Worm (Caenorhabditis elegans) whole organism, young adult: Measurements from ENCODE around the gene polq-1.

Source experiments
- B0035.1 ChIP-seq: sonication (generic microtip); optimal IDR thresholded peaks from 2 replicates; lab custom pipeline; 2016; ENCODE audit warnings: missing genetic modification characterization, mild to moderate bottlenecking, missing compliant biosample characterization, missing genotype, missing genetic modification reagents
- B0336.3 ChIP-seq: fragments of 200-800 bp; sonication (Bioruptor generic); IDR thresholded peaks from 2 replicates; pipeline ENCODE4 v1.3.6; 2022; ENCODE audit warnings: missing genetic modification characterization, missing compliant biosample characterization
- F23B12.7 ChIP-seq: sonication (generic microtip); optimal IDR thresholded peaks from 2 replicates; lab custom pipeline; 2017; ENCODE audit warnings: missing genetic modification characterization, mild to moderate bottlenecking, missing compliant biosample characterization, antibody characterized with exemption, moderate library complexity; ENCODE audit not compliant: insufficient read depth
- F39B2.1 ChIP-seq: fragments of 200-800 bp; sonication (Bioruptor generic); IDR thresholded peaks from 2 replicates; pipeline ENCODE4 v1.3.6; 2022; ENCODE audit warnings: missing genetic modification reagents, missing genetic modification characterization, missing compliant biosample characterization
- F49E8.2 ChIP-seq: sonication (generic microtip); optimal IDR thresholded peaks from 3 replicates; lab custom pipeline; 2017; ENCODE audit warnings: missing genetic modification characterization, mild to moderate bottlenecking, missing compliant biosample characterization, antibody characterized with exemption, moderate library complexity; ENCODE audit not compliant: insufficient read depth
- F52B5.7 ChIP-seq: sonication (generic microtip); optimal IDR thresholded peaks from 2 replicates; lab custom pipeline; 2016; ENCODE audit warnings: mild to moderate bottlenecking, missing genetic modification characterization, missing compliant biosample characterization
- F55B11.4 ChIP-seq: sonication (generic microtip); optimal IDR thresholded peaks from 2 replicates; lab custom pipeline; 2016; ENCODE audit warnings: missing compliant biosample characterization, missing genetic modification characterization, borderline replicate concordance; ENCODE audit not compliant: insufficient read depth
- F57C9.4 ChIP-seq: sonication (generic microtip); optimal IDR thresholded peaks from 2 replicates; lab custom pipeline; 2017; ENCODE audit warnings: mild to moderate bottlenecking, missing genetic modification characterization, missing compliant biosample characterization
- K11D2.4 ChIP-seq: fragments of 200-800 bp; sonication (Bioruptor generic); IDR thresholded peaks from 2 replicates; pipeline ENCODE4 v1.3.6; 2022; ENCODE audit warnings: missing genetic modification reagents, missing genetic modification characterization, missing compliant biosample characterization
- Y53G8AR.9 ChIP-seq: fragments of 200-800 bp; sonication (Bioruptor generic); conservative IDR thresholded peaks from 2 replicates; pipeline ENCODE4 v1.3.6; 2022; ENCODE audit warnings: missing genetic modification reagents, missing genetic modification characterization, missing compliant biosample characterization
- atf-7 ChIP-seq: sonication (generic microtip); optimal IDR thresholded peaks from 2 replicates; lab custom pipeline; 2017; ENCODE audit warnings: mild to moderate bottlenecking, missing genetic modification characterization, missing compliant biosample characterization
- attf-3 ChIP-seq: fragments of 200-800 bp; sonication (Bioruptor generic); conservative IDR thresholded peaks from 2 replicates; pipeline ENCODE4 v1.3.6; 2022; ENCODE audit warnings: missing genetic modification reagents, missing genetic modification characterization, missing compliant biosample characterization
- attf-6 ChIP-seq: fragments of 200-800 bp; sonication (Bioruptor generic); IDR thresholded peaks from 2 replicates; pipeline ENCODE4 v1.3.6; 2022; ENCODE audit warnings: missing genetic modification reagents, missing genetic modification characterization, missing compliant biosample characterization
- ccch-3 ChIP-seq: fragments of 200-800 bp; sonication (Bioruptor generic); optimal IDR thresholded peaks from 2 replicates; lab custom pipeline; 2018; ENCODE audit warnings: mild to moderate bottlenecking, missing genetic modification characterization, missing compliant biosample characterization
- cebp-1 ChIP-seq, 2 experiments: fragments of 200-800 bp in 1 of 2; sonication (Bioruptor generic) in 1 of 2; sonication (generic microtip) in 1 of 2; IDR thresholded peaks in 1 of 2; optimal IDR thresholded peaks in 1 of 2; 2 replicates each; pipeline versions ENCODE4 v1.3.6 to Lab custom; 2017 to 2022; ENCODE audit warnings: missing compliant biosample characterization in 2 of 2, missing genetic modification characterization in 2 of 2, mild to moderate bottlenecking in 1 of 2, missing genetic modification reagents in 1 of 2, moderate library complexity in 1 of 2
- ceh-27 ChIP-seq: fragments of 200-800 bp; sonication (Bioruptor generic); optimal IDR thresholded peaks from 2 replicates; lab custom pipeline; 2018; ENCODE audit warnings: mild to moderate bottlenecking, missing genetic modification characterization, moderate library complexity, missing compliant biosample characterization
- ceh-79 ChIP-seq: sonication (generic microtip); optimal IDR thresholded peaks from 2 replicates; lab custom pipeline; 2017; ENCODE audit warnings: mild to moderate bottlenecking, missing genetic modification characterization, missing compliant biosample characterization
- ceh-91 ChIP-seq: fragments of 200-800 bp; sonication (Bioruptor generic); IDR thresholded peaks from 2 replicates; pipeline ENCODE4 v1.3.6; 2022; ENCODE audit warnings: missing genetic modification reagents, missing genetic modification characterization, missing compliant biosample characterization
- chd-7 ChIP-seq: sonication (generic microtip); optimal IDR thresholded peaks from 2 replicates; lab custom pipeline; 2016; ENCODE audit warnings: mild to moderate bottlenecking, missing genetic modification characterization, moderate library complexity, missing compliant biosample characterization
- dox-1 ChIP-seq: fragments of 200-800 bp; sonication (Bioruptor generic); IDR thresholded peaks from 2 replicates; pipeline ENCODE4 v1.3.6; 2022; ENCODE audit warnings: missing genetic modification reagents, missing genetic modification characterization, missing compliant biosample characterization
- egl-44 ChIP-seq: fragments of 200-800 bp; sonication (Bioruptor generic); IDR thresholded peaks from 2 replicates; pipeline ENCODE4 v1.3.6; 2022; ENCODE audit warnings: missing genetic modification reagents, missing genetic modification characterization, missing compliant biosample characterization
- egrh-3 ChIP-seq: fragments of 200-800 bp; sonication (Bioruptor generic); IDR thresholded peaks from 2 replicates; pipeline ENCODE4 v1.3.6; 2022; ENCODE audit warnings: missing genetic modification reagents, missing genetic modification characterization, missing compliant biosample characterization
- ekl-4 ChIP-seq: fragments of 200-800 bp; sonication (Bioruptor generic); IDR thresholded peaks from 2 replicates; pipeline ENCODE4 v1.3.6; 2022; ENCODE audit warnings: missing genetic modification reagents, missing genetic modification characterization, missing compliant biosample characterization
- gei-17 ChIP-seq: fragments of 200-800 bp; sonication (Bioruptor generic); optimal IDR thresholded peaks from 2 replicates; lab custom pipeline; 2018; ENCODE audit warnings: mild to moderate bottlenecking, missing genetic modification characterization, missing compliant biosample characterization
- him-1 ChIP-seq: sonication (generic microtip); optimal IDR thresholded peaks from 2 replicates; lab custom pipeline; 2016; ENCODE audit warnings: missing genotype, missing genetic modification reagents, missing genetic modification characterization, missing compliant biosample characterization
- hmg-1.2 ChIP-seq: fragments of 200-800 bp; sonication (Bioruptor generic); IDR thresholded peaks from 2 replicates; pipeline ENCODE4 v1.3.6; 2022; ENCODE audit warnings: missing genetic modification reagents, missing genetic modification characterization, missing compliant biosample characterization
- hmg-20 ChIP-seq: fragments of 200-800 bp; sonication (Bioruptor generic); IDR thresholded peaks from 2 replicates; pipeline ENCODE4 v1.3.6; 2022; ENCODE audit warnings: missing genetic modification reagents, missing genetic modification characterization, missing compliant biosample characterization
- lin-26 ChIP-seq: fragments of 200-800 bp; sonication (Bioruptor generic); IDR thresholded peaks from 2 replicates; pipeline ENCODE4 v1.3.6; 2022; ENCODE audit warnings: missing genetic modification reagents, missing genetic modification characterization, missing compliant biosample characterization
- lin-40 ChIP-seq: sonication (generic microtip); optimal IDR thresholded peaks from 2 replicates; lab custom pipeline; 2016; ENCODE audit warnings: missing genetic modification characterization, mild to moderate bottlenecking, missing compliant biosample characterization, missing genotype, missing genetic modification reagents
- lin-54 ChIP-seq: fragments of 200-800 bp; sonication (Bioruptor generic); optimal IDR thresholded peaks from 2 replicates; lab custom pipeline; 2018; ENCODE audit warnings: mild to moderate bottlenecking, missing genetic modification characterization, missing compliant biosample characterization
- lsl-1 ChIP-seq: fragments of 200-800 bp; sonication (Bioruptor generic); optimal IDR thresholded peaks from 2 replicates; lab custom pipeline; 2018; ENCODE audit warnings: mild to moderate bottlenecking, missing genetic modification characterization, moderate library complexity, missing compliant biosample characterization
- madf-10 ChIP-seq: sonication (generic microtip); optimal IDR thresholded peaks from 2 replicates; lab custom pipeline; 2016; ENCODE audit warnings: mild to moderate bottlenecking, missing genetic modification characterization, missing compliant biosample characterization
- madf-6 ChIP-seq: fragments of 200-800 bp; sonication (Bioruptor generic); IDR thresholded peaks from 2 replicates; pipeline ENCODE4 v1.3.6; 2022; ENCODE audit warnings: missing genetic modification reagents, missing genetic modification characterization, missing compliant biosample characterization
- nfya-2 ChIP-seq: fragments of 200-800 bp; sonication (Bioruptor generic); IDR thresholded peaks from 2 replicates; pipeline ENCODE4 v1.3.6; 2022; ENCODE audit warnings: missing genetic modification reagents, missing genetic modification characterization, missing compliant biosample characterization
- nhr-90 ChIP-seq: sonication (generic microtip); optimal IDR thresholded peaks from 2 replicates; lab custom pipeline; 2016; ENCODE audit warnings: missing genotype, mild to moderate bottlenecking, missing genetic modification characterization, missing compliant biosample characterization
- repo-1 ChIP-seq: sonication (generic microtip); optimal IDR thresholded peaks from 2 replicates; lab custom pipeline; 2017; ENCODE audit warnings: mild to moderate bottlenecking, missing genetic modification characterization, missing compliant biosample characterization
- rpc-1 ChIP-seq, 2 experiments: fragments of 150-350 bp in 1 of 2; sonication (generic microtip) in 1 of 2; optimal IDR thresholded peaks; 2 replicates each; lab custom pipeline; 2014 to 2018; ENCODE audit warnings: missing biosample characterization in 1 of 2, missing genetic modification characterization in 1 of 2, missing genetic modification reagents in 1 of 2, missing genotype in 1 of 2
- sea-2 ChIP-seq: fragments of 200-800 bp; sonication (Bioruptor generic); IDR thresholded peaks from 2 replicates; pipeline ENCODE4 v1.3.6; 2022; ENCODE audit warnings: missing genetic modification characterization, missing compliant biosample characterization
- snpc-1.1 ChIP-seq: sonication (generic microtip); optimal IDR thresholded peaks from 2 replicates; lab custom pipeline; 2017; ENCODE audit warnings: missing genetic modification characterization, mild to moderate bottlenecking, missing compliant biosample characterization, antibody characterized with exemption, moderate library complexity, missing genotype, missing genetic modification reagents; ENCODE audit not compliant: insufficient read depth
- snpc-1.3 ChIP-seq: sonication (generic microtip); optimal IDR thresholded peaks from 2 replicates; lab custom pipeline; 2017; ENCODE audit warnings: missing genetic modification characterization, mild to moderate bottlenecking, missing compliant biosample characterization, antibody characterized with exemption, moderate library complexity, missing genotype, missing genetic modification reagents; ENCODE audit not compliant: insufficient read depth
- tbp1 ChIP-seq: fragments of 200-800 bp; sonication (Bioruptor generic); optimal IDR thresholded peaks from 2 replicates; lab custom pipeline; 2018; ENCODE audit warnings: mild to moderate bottlenecking, missing genetic modification characterization, missing compliant biosample characterization
- tbx-9 ChIP-seq: sonication (generic microtip); optimal IDR thresholded peaks from 2 replicates; lab custom pipeline; 2016; ENCODE audit warnings: borderline replicate concordance, missing genetic modification characterization, inconsistent platforms, missing compliant biosample characterization
- unc-62 ChIP-seq: fragments of 150-350 bp; optimal IDR thresholded peaks from 2 replicates; lab custom pipeline; 2014; ENCODE audit warnings: missing biosample characterization, missing genetic modification reagents, missing genetic modification characterization
- ztf-6 ChIP-seq: fragments of 200-800 bp; sonication (Bioruptor generic); IDR thresholded peaks from 2 replicates; pipeline ENCODE4 v1.3.6; 2022; ENCODE audit warnings: missing genetic modification reagents, missing genetic modification characterization, missing compliant biosample characterization

Gene polq-1

ce11 chrIII:5782080-5782479 lies 20.9 kb downstream of the polq-1 start (continued):
- TF ChIP-seq rpc-1 (optimal IDR thresholded peaks at IDR 0.05; lab: Kevin White, UChicago) (peak; percentile 60), rpc-1 (tag; optimal IDR thresholded peaks at IDR 0.05; lab: Kevin White, UChicago) (peak; percentile 81), nfya-2 (GFP tag; lab: Robert Waterston, UW) (no peak), hmg-1.2 (GFP tag; lab: Robert Waterston, UW) (peak; percentile 28; the same call in 1 of the 2 replicates), sea-2 (GFP tag; lab: Robert Waterston, UW) (no peak), madf-6 (GFP tag; lab: Robert Waterston, UW) (peak; percentile 46; the same call in 1 of the 2 replicates), F55B11.4 (tag; lab: Kevin White, UChicago) (no peak), Y53G8AR.9 (no peak), him-1 (tag; lab: Kevin White, UChicago) (peak; percentile 13), lin-26 (GFP tag; lab: Robert Waterston, UW) (peak; percentile 61; the same call in 1 of the 2 replicates), lin-54 (peak; percentile 3)
- TF ChIP-seq, all 124 proteins: peak for 19

DNA sequence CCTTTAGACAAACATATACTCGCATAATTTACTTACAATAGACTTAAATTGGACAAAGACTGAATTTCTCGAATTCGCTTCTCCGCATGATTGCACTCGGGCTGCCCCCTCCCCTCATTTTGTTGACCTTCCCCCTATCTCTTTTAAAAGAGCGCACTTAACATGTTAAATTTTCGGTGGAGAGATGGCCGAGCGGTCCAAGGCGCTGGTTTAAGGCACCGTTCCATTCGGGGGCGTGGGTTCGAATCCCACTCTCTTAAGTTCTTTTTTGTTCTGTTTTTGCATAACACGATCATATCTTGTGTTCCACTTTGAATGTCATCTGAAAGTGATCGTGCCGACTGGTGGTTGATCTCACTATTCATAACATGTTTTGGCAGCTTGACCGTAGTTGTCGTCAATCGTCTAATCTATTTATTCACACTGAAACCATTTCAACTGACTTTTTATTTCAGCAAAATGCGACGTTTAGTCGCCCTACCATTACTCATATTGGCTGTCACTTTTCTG lies 33.2 kb downstream of the polq-1 start, which contains the start of gene cutl-23:
cutl-23 (plus strand) TSS at position 460 of the 510 bp plus-strand sequence.
- TF ChIP-seq ekl-4 (GFP tag; lab: Robert Waterston, UW) (peak; percentile 66; the same call in 1 of the 2 replicates), B0336.3 (GFP tag; lab: Robert Waterston, UW) (no peak), unc-62 (no peak), F52B5.7 (no peak), F23B12.7 (tag; lab: Kevin White, UChicago) (peak; percentile 18), K11D2.4 (GFP tag; lab: Robert Waterston, UW) (no peak), ceh-91 (no peak), nhr-90 (peak; percentile 73), repo-1 (no peak), snpc-1.3 (tag; lab: Kevin White, UChicago) (peak; percentile 73), attf-3 (0 out of 2 replicates have a peak, but pooled peaks have one; percentile 41), F57C9.4 (tag; lab: Kevin White, UChicago) (no peak), ztf-6 (GFP tag; lab: Robert Waterston, UW) (no peak), attf-6 (GFP tag; lab: Robert Waterston, UW) (no peak), lin-26 (GFP tag; lab: Robert Waterston, UW) (peak; percentile 90), lin-40 (tag; lab: Kevin White, UChicago) (no peak), dox-1 (peak; percentile 64; the same call in 1 of the 2 replicates), gei-17 (GFP tag; lab: Kevin White, UChicago) (no peak), ccch-3 (GFP tag; lab: Kevin White, UChicago) (no peak), F49E8.2 (no peak), sea-2 (GFP tag; lab: Robert Waterston, UW) (no peak), lsl-1 (GFP tag; lab: Kevin White, UChicago) (peak; percentile 15), egrh-3 (GFP tag; lab: Robert Waterston, UW) (peak; percentile 47; the same call in 1 of the 2 replicates), F39B2.1 (GFP tag; lab: Robert Waterston, UW) (0 out of 2 replicates have a peak, but pooled peaks have one; percentile 39), ceh-27 (GFP tag; lab: Kevin White, UChicago) (peak; percentile 13), cebp-1 (GFP tag; IDR thresholded peaks at IDR 0.05; lab: Robert Waterston, UW) (no peak), cebp-1 (tag; optimal IDR thresholded peaks at IDR 0.05; lab: Kevin White, UChicago) (no peak), tbp1 (GFP tag; lab: Kevin White, UChicago) (peak; percentile 94), chd-7 (no peak), B0035.1 (tag; lab: Kevin White, UChicago) (no peak), snpc-1.1 (no peak), egl-44 (GFP tag; lab: Robert Waterston, UW) (no peak), madf-10 (peak; percentile 50), hmg-20 (no peak), atf-7 (tag; lab: Kevin White, UChicago) (peak; percentile 22), tbx-9 (tag; lab: Kevin White, UChicago) (no peak), ceh-79 (no peak)
